Fruit fly (Drosophila melanogaster): ENCODE measurements around the gene CG2116.

DNA sequence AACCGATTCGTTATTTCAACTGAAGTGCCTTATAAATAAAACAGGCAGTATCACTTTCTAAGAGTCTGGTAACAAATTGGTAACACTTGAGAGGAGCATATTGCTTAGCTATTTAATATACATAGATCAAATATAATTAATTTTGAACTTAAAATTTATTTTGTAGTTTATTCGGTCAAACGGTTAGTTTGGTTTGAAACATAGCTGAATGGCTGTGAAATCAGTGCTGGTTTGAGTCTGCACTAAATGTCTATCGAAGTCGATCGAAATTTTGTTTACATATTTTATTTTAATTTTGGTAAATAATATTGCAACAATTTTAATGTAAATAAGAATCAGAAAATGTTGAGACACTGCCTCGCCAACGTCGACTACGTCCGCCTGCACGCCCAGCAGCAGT lies 18.9 kb downstream of the CG2116 start, which contains the start of gene CG10959:
- no peak for TF ChIP-seq cnc (optimal IDR thresholded peaks at IDR 0.05)
- TF ChIP-seq CG1620 (GFP tag; optimal IDR thresholded peaks at IDR 0.05) = no peak

Data from whole organism, adult.